Fruit fly (Drosophila melanogaster) whole organism, embryonic: ENCODE data around the gene CG7272.
A peak's percentile ranks its signal among the peaks of the same experiment; 100 is the strongest.

ENCODE experiments used
- Adf1 ChIP-seq: fragments of 200-800 bp; sonication (Bioruptor generic); IDR thresholded peaks from 2 replicates; pipeline ENCODE4 v1.3.6; 2022; ENCODE audit warnings: missing biosample characterization, missing genetic modification characterization
- Atf6 ChIP-seq: fragments of 200-800 bp; sonication (Bioruptor generic); IDR thresholded peaks from 2 replicates; pipeline ENCODE4 v1.3.6; 2022; ENCODE audit warnings: missing biosample characterization, missing genetic modification characterization
- B-H2 ChIP-seq: fragments of 200-800 bp; sonication (Bioruptor generic); optimal IDR thresholded peaks from 2 replicates; lab custom pipeline; 2018; ENCODE audit warnings: missing biosample characterization, mild to moderate bottlenecking, missing genetic modification characterization
- CG10543 ChIP-seq: fragments of 200-800 bp; sonication (Bioruptor generic); optimal IDR thresholded peaks from 3 replicates; lab custom pipeline; 2017; ENCODE audit warnings: missing biosample characterization, mild to moderate bottlenecking, missing genetic modification characterization, moderate library complexity
- CG12219 ChIP-seq: fragments of 200-800 bp; sonication (Bioruptor generic); optimal IDR thresholded peaks from 3 replicates; lab custom pipeline; 2018; ENCODE audit warnings: missing biosample characterization, mild to moderate bottlenecking, missing genetic modification characterization
- CG12659 ChIP-seq: fragments of 200-800 bp; sonication (Bioruptor generic); optimal IDR thresholded peaks from 3 replicates; lab custom pipeline; 2017; ENCODE audit warnings: mild to moderate bottlenecking, missing biosample characterization, missing genetic modification reagents, missing genetic modification characterization
- CG12769 ChIP-seq: fragments of 200-800 bp; sonication (Bioruptor generic); optimal IDR thresholded peaks from 2 replicates; lab custom pipeline; 2019; ENCODE audit warnings: missing biosample characterization, mild to moderate bottlenecking, missing genetic modification characterization, moderate library complexity
- CG13296 ChIP-seq: fragments of 200-800 bp; sonication (Bioruptor generic); optimal IDR thresholded peaks from 3 replicates; lab custom pipeline; 2018; ENCODE audit warnings: missing biosample characterization, mild to moderate bottlenecking, missing genetic modification characterization
- CG13424 ChIP-seq: fragments of 200-800 bp; sonication (Bioruptor generic); optimal IDR thresholded peaks from 2 replicates; lab custom pipeline; 2019; ENCODE audit warnings: missing biosample characterization, mild to moderate bottlenecking, missing genetic modification characterization, moderate library complexity
- CG1602 ChIP-seq: fragments of 200-800 bp; sonication (Bioruptor generic); optimal IDR thresholded peaks from 3 replicates; lab custom pipeline; 2016; ENCODE audit warnings: missing biosample characterization, missing genetic modification characterization
- CG18599 ChIP-seq: fragments of 200-800 bp; sonication (Bioruptor generic); optimal IDR thresholded peaks from 3 replicates; lab custom pipeline; 2017; ENCODE audit warnings: missing biosample characterization, missing genetic modification characterization, mild to moderate bottlenecking, moderate library complexity, missing genetic modification reagents
- CG18764 ChIP-seq: fragments of 200-800 bp; sonication (Bioruptor generic); optimal IDR thresholded peaks from 3 replicates; lab custom pipeline; 2016; ENCODE audit warnings: missing biosample characterization, missing genetic modification characterization
- CG2202 ChIP-seq: fragments of 200-800 bp; sonication (Bioruptor generic); optimal IDR thresholded peaks from 2 replicates; lab custom pipeline; 2018; ENCODE audit warnings: missing biosample characterization, mild to moderate bottlenecking, missing genetic modification characterization
- CG2678 ChIP-seq: fragments of 200-800 bp; sonication (Bioruptor generic); optimal IDR thresholded peaks from 3 replicates; lab custom pipeline; 2019; ENCODE audit warnings: missing biosample characterization, mild to moderate bottlenecking, missing genetic modification characterization, moderate library complexity
- CG31224 ChIP-seq: fragments of 200-800 bp; sonication (Bioruptor generic); IDR thresholded peaks from 2 replicates; pipeline ENCODE4 v1.3.6; 2022; ENCODE audit warnings: missing biosample characterization, missing genetic modification characterization
- CG32532 ChIP-seq: fragments of 200-800 bp; sonication (Bioruptor generic); IDR thresholded peaks from 2 replicates; pipeline ENCODE4 v1.3.6; 2022; ENCODE audit warnings: missing biosample characterization, missing genetic modification characterization
- CG42726 ChIP-seq: fragments of 200-800 bp; sonication (Bioruptor generic); IDR thresholded peaks from 2 replicates; pipeline ENCODE4 v1.3.6; 2022; ENCODE audit warnings: missing biosample characterization, missing genetic modification characterization; ENCODE audit not compliant: partially characterized antibody
- CG6854 ChIP-seq: fragments of 200-800 bp; sonication (Bioruptor generic); optimal IDR thresholded peaks from 3 replicates; lab custom pipeline; 2017; ENCODE audit warnings: missing biosample characterization, mild to moderate bottlenecking, missing genetic modification characterization
- CG7271 ChIP-seq: fragments of 200-800 bp; sonication (Bioruptor generic); optimal IDR thresholded peaks from 2 replicates; lab custom pipeline; 2018; ENCODE audit warnings: missing biosample characterization, mild to moderate bottlenecking, missing genetic modification characterization, moderate library complexity
- CG7839 ChIP-seq: fragments of 200-800 bp; sonication (Bioruptor generic); optimal IDR thresholded peaks from 3 replicates; lab custom pipeline; 2018; ENCODE audit warnings: missing biosample characterization, mild to moderate bottlenecking, missing genetic modification characterization, moderate library complexity
- CG8290 ChIP-seq, 3 experiments: fragments of 200-800 bp; sonication (Bioruptor generic); optimal IDR thresholded peaks; 2 replicates each; lab custom pipeline; 2016 to 2019; ENCODE audit warnings: missing biosample characterization in 3 of 3, missing genetic modification characterization in 3 of 3, mild to moderate bottlenecking in 2 of 3, moderate library complexity in 1 of 3
- CG8765 ChIP-seq: fragments of 200-800 bp; sonication (Bioruptor generic); IDR thresholded peaks from 2 replicates; pipeline ENCODE4 v1.3.6; 2022; ENCODE audit warnings: missing biosample characterization, missing genetic modification characterization
- CG9215 ChIP-seq: fragments of 200-800 bp; sonication (Bioruptor generic); IDR thresholded peaks from 2 replicates; pipeline ENCODE4 v1.3.6; 2022; ENCODE audit warnings: missing biosample characterization, missing genetic modification characterization
- CG9932 ChIP-seq: fragments of 200-800 bp; sonication (Bioruptor generic); IDR thresholded peaks from 2 replicates; pipeline ENCODE4 v1.3.6; 2022; ENCODE audit warnings: missing biosample characterization, missing genetic modification characterization
- Camta ChIP-seq: fragments of 200-800 bp; sonication (Bioruptor generic); optimal IDR thresholded peaks from 2 replicates; lab custom pipeline; 2016; ENCODE audit warnings: missing biosample characterization, missing genetic modification characterization
- Drgx ChIP-seq: fragments of 200-800 bp; sonication (Bioruptor generic); IDR thresholded peaks from 2 replicates; pipeline ENCODE4 v1.3.6; 2022; ENCODE audit warnings: missing biosample characterization, missing genetic modification characterization
- Fer1 ChIP-seq: fragments of 200-800 bp; sonication (Bioruptor generic); optimal IDR thresholded peaks from 2 replicates; lab custom pipeline; 2017; ENCODE audit warnings: missing biosample characterization, mild to moderate bottlenecking, missing genetic modification characterization
- Lpt ChIP-seq: fragments of >200 bp; optimal IDR thresholded peaks from 2 replicates; lab custom pipeline; 2018; ENCODE audit warnings: missing biosample characterization, missing genetic modification characterization
- Med ChIP-seq: fragments of 200-800 bp; sonication (Bioruptor generic); peaks from one replicate; lab custom pipeline; 2016; ENCODE audit warnings: missing biosample characterization, missing genetic modification characterization, mild to moderate bottlenecking, inconsistent platforms, moderate library complexity
- bowl ChIP-seq: fragments of 200-800 bp; sonication (Bioruptor generic); IDR thresholded peaks from 2 replicates; pipeline ENCODE4 v1.3.6; 2022; ENCODE audit warnings: missing biosample characterization, missing genetic modification characterization
- cato ChIP-seq: fragments of 200-800 bp; sonication (Bioruptor generic); optimal IDR thresholded peaks from 2 replicates; lab custom pipeline; 2016; ENCODE audit warnings: missing biosample characterization, missing genetic modification characterization, borderline replicate concordance
- cwo ChIP-seq: fragments of 200-800 bp; sonication (Bioruptor generic); optimal IDR thresholded peaks from 3 replicates; lab custom pipeline; 2017; ENCODE audit warnings: missing biosample characterization, missing genetic modification characterization, mild to moderate bottlenecking, moderate library complexity, missing genetic modification reagents
- dan ChIP-seq: fragments of 200-800 bp; sonication (Bioruptor generic); IDR thresholded peaks from 2 replicates; pipeline ENCODE4 v1.3.6; 2022; ENCODE audit warnings: missing biosample characterization, missing genetic modification characterization
- disco-r ChIP-seq: fragments of 200-800 bp; sonication (Bioruptor generic); optimal IDR thresholded peaks from 2 replicates; lab custom pipeline; 2016; ENCODE audit warnings: missing biosample characterization, missing genetic modification characterization
- exex ChIP-seq: fragments of 200-800 bp; sonication (Bioruptor generic); optimal IDR thresholded peaks from 4 replicates; lab custom pipeline; 2018; ENCODE audit warnings: missing biosample characterization, mild to moderate bottlenecking, missing genetic modification characterization, moderate library complexity
- gem ChIP-seq: fragments of 200-800 bp; sonication (Bioruptor generic); optimal IDR thresholded peaks from 2 replicates; lab custom pipeline; 2019; ENCODE audit warnings: missing biosample characterization, mild to moderate bottlenecking, missing genetic modification characterization, moderate library complexity
- hb ChIP-seq: fragments of 200-800 bp; sonication (Bioruptor generic); IDR thresholded peaks from 3 replicates; pipeline ENCODE4 v1.3.6; 2022; ENCODE audit warnings: missing biosample characterization, missing genetic modification characterization; ENCODE audit not compliant: partially characterized antibody
- kni ChIP-seq: fragments of 200-800 bp; sonication (Bioruptor generic); optimal IDR thresholded peaks from 3 replicates; lab custom pipeline; 2017; ENCODE audit warnings: mild to moderate bottlenecking, missing biosample characterization, missing genetic modification reagents, missing genetic modification characterization
- lilli ChIP-seq: fragments of 200-800 bp; sonication (Bioruptor generic); optimal IDR thresholded peaks from 3 replicates; lab custom pipeline; 2016; ENCODE audit warnings: missing biosample characterization, missing genetic modification characterization
- lov ChIP-seq, 2 experiments: fragments of 200-800 bp in 1 of 2; fragments of >200 bp in 1 of 2; sonication (Bioruptor generic) in 1 of 2; IDR thresholded peaks in 1 of 2; optimal IDR thresholded peaks in 1 of 2; 2 replicates in 1 of 2; 3 replicates in 1 of 2; pipeline versions ENCODE4 v1.3.6 to Lab custom; 2017 to 2022; ENCODE audit warnings: missing biosample characterization in 1 of 2, missing genetic modification characterization in 1 of 2
- oc ChIP-seq: fragments of 200-800 bp; sonication (Bioruptor generic); optimal IDR thresholded peaks from 2 replicates; lab custom pipeline; 2018; ENCODE audit warnings: missing biosample characterization, mild to moderate bottlenecking, missing genetic modification characterization, moderate library complexity
- otp ChIP-seq: fragments of 200-800 bp; sonication (Bioruptor generic); IDR thresholded peaks from 3 replicates; pipeline ENCODE4, ENCODE4 v1.3.6; 2022; ENCODE audit warnings: missing biosample characterization, missing genetic modification characterization
- p53 ChIP-seq: fragments of 200-800 bp; sonication (Bioruptor generic); optimal IDR thresholded peaks from 2 replicates; lab custom pipeline; 2016; ENCODE audit warnings: missing biosample characterization, missing genetic modification characterization
- peb ChIP-seq: fragments of 200-800 bp; sonication (Bioruptor generic); IDR thresholded peaks from 2 replicates; pipeline ENCODE4 v1.3.6; 2022; ENCODE audit warnings: missing biosample characterization, missing genetic modification characterization
- phol ChIP-seq: fragments of 200-800 bp; sonication (Bioruptor generic); optimal IDR thresholded peaks from 3 replicates; lab custom pipeline; 2018; ENCODE audit warnings: missing biosample characterization, mild to moderate bottlenecking, missing genetic modification characterization, moderate library complexity
- row ChIP-seq: fragments of 200-800 bp; sonication (Bioruptor generic); IDR thresholded peaks from 3 replicates; pipeline ENCODE4 v1.3.6; 2022; ENCODE audit warnings: missing biosample characterization, missing genetic modification characterization
- sens-2 ChIP-seq: fragments of 200-800 bp; sonication (Bioruptor generic); IDR thresholded peaks from 2 replicates; pipeline ENCODE4 v1.3.6; 2022; ENCODE audit warnings: missing biosample characterization, missing genetic modification characterization
- stc ChIP-seq: fragments of 200-800 bp; sonication (Bioruptor generic); IDR thresholded peaks from 2 replicates; pipeline ENCODE4 v1.3.6; 2022; ENCODE audit warnings: missing biosample characterization, missing genetic modification characterization

Gene CG7272

dm6 chr3L:15498745-15499144 lies 2.0 kb upstream of the CG7272 start, which contains the start of gene CG7275 (continued):
- TF ChIP-seq p53 (GFP tag; lab: Kevin White, UChicago) (no peak), Camta (no peak), peb (GFP tag; lab: Robert Waterston, UW) (no peak), CG9215 (GFP tag; lab: Robert Waterston, UW) (no peak), lov (optimal IDR thresholded peaks at IDR 0.05; lab: Kevin White, UChicago) (no peak), lov (GFP tag; IDR thresholded peaks at IDR 0.05; lab: Robert Waterston, UW) (no peak), Drgx (GFP tag; lab: Robert Waterston, UW) (no peak), CG12219 (GFP tag; lab: Kevin White, UChicago) (no peak), Fer1 (peak; percentile 49), kni (GFP tag; lab: Kevin White, UChicago) (no peak), hb (no peak), CG12659 (peak; percentile 48), CG8765 (GFP tag; lab: Robert Waterston, UW) (no peak), disco-r (GFP tag; lab: Kevin White, UChicago) (no peak), dan (no peak), CG8290 (GFP tag; optimal IDR thresholded peaks at IDR 0.05; lab: Kevin White, UChicago) (no peak), CG8290 (tag; optimal IDR thresholded peaks at IDR 0.05; lab: Kevin White, UChicago) (peak in 1 of 2 experiments; percentile 47), CG1602 (no peak), CG18599 (GFP tag; lab: Kevin White, UChicago) (no peak), bowl (GFP tag; lab: Robert Waterston, UW) (no peak), cato (GFP tag; lab: Kevin White, UChicago) (no peak), CG7271 (tag; lab: Kevin White, UChicago) (no peak), CG18764 (GFP tag; lab: Kevin White, UChicago) (no peak), Lpt (GFP tag; lab: Kevin White, UChicago) (no peak)

- TF ChIP-seq row (GFP tag; lab: Robert Waterston, UW) (0 out of 3 replicates have a peak, but pooled peaks have one; percentile 7), otp (GFP tag; lab: Robert Waterston, UW) (no peak), stc (GFP tag; lab: Robert Waterston, UW) (0 out of 2 replicates have a peak, but pooled peaks have one; percentile 15), B-H2 (GFP tag; lab: Kevin White, UChicago) (peak; percentile 4), CG7839 (tag; lab: Kevin White, UChicago) (peak; percentile 9), exex (tag; lab: Kevin White, UChicago) (peak; percentile 77), CG13424 (tag; lab: Kevin White, UChicago) (no peak), gem (tag; lab: Kevin White, UChicago) (peak; percentile 6), Fer1 (peak; percentile 18), CG2202 (tag; lab: Kevin White, UChicago) (no peak), CG32532 (GFP tag; lab: Robert Waterston, UW) (peak; percentile 21; the same call in 1 of the 2 replicates), cwo (GFP tag; lab: Kevin White, UChicago) (peak; percentile 69), Med (GFP tag; lab: Kevin White, UChicago) (peak; percentile 29), CG12769 (tag; lab: Kevin White, UChicago) (peak; percentile 14), CG10543 (peak; percentile 30), oc (no peak), sens-2 (no peak), CG2678 (peak; percentile 29), CG42726 (0 out of 2 replicates have a peak, but pooled peaks have one; percentile 36), CG18599 (GFP tag; lab: Kevin White, UChicago) (peak; percentile 34), Atf6 (GFP tag; lab: Robert Waterston, UW) (0 out of 2 replicates have a peak, but pooled peaks have one; percentile 17), lilli (GFP tag; lab: Kevin White, UChicago) (peak; percentile 10), CG13296 (GFP tag; lab: Kevin White, UChicago) (peak; percentile 3), Adf1 (GFP tag; lab: Robert Waterston, UW) (no peak), phol (tag; lab: Kevin White, UChicago) (no peak), CG9932 (GFP tag; lab: Robert Waterston, UW) (0 out of 2 replicates have a peak, but pooled peaks have one; percentile 23), CG31224 (GFP tag; lab: Robert Waterston, UW) (no peak), CG6854 (GFP tag; lab: Kevin White, UChicago) (peak; percentile 10)
Observed at dm6 chr3L:15501646-15501972, 871 bp downstream of the CG7272 start.
